Worm (Caenorhabditis elegans): Measurements from ENCODE around the gene kin-26.

Gene kin-26

DNA sequence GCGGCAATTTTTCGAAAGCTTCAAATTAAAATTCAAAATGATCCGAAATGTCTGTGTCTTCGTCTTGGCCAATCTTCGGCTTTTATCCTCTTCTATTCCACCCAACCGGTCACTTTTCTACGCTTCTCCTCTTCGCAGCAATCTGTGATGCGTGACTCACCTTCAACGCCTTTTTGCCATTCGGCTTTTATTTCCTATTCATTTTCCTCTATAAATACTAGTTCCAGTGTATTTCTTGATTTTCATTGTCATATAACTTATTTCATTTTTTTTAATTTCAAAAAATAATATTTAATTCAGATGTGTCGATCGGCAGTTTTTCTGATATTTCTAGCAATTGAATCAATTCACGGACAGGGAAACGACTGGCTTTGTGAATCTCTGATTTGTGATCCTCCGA is 42.4 kb upstream of the kin-26 start, which contains the start of gene C49H3.16:
Gene C49H3.16, plus strand, starts transcription at position 301 of the 400 bp plus-strand sequence.
- TF ChIP-seq sma-3 (GFP tag; optimal IDR thresholded peaks at IDR 0.05), result no peak
- TF ChIP-seq sem-4 (tag; optimal IDR thresholded peaks at IDR 0.05), result no peak
- TF ChIP-seq skn-1 (tag; optimal IDR thresholded peaks at IDR 0.05), result no peak
- TF ChIP-seq elt-1 (tag; optimal IDR thresholded peaks at IDR 0.05), result no peak
- no peak for TF ChIP-seq lsy-2 (tag; optimal IDR thresholded peaks at IDR 0.05)
- TF ChIP-seq nhr-11 (tag; optimal IDR thresholded peaks at IDR 0.05), result no peak
- TF ChIP-seq lin-13 (GFP tag; optimal IDR thresholded peaks at IDR 0.05), result no peak
- no peak for TF ChIP-seq mab-5 (tag; optimal IDR thresholded peaks at IDR 0.05)
- TF ChIP-seq mdl-1 (tag; optimal IDR thresholded peaks at IDR 0.05), result no peak
- TF ChIP-seq peb-1 (tag; optimal IDR thresholded peaks at IDR 0.05), result no peak
- TF ChIP-seq nhr-23 (tag; optimal IDR thresholded peaks at IDR 0.05), result no peak
- TF ChIP-seq gmeb-1 (tag; optimal IDR thresholded peaks at IDR 0.05), result no peak
- no peak for TF ChIP-seq nhr-129 (tag; optimal IDR thresholded peaks at IDR 0.05)
- no peak for TF ChIP-seq zag-1 (tag; optimal IDR thresholded peaks at IDR 0.05)

ce11 chrIV:7917881-7918280 is 40.2 kb upstream of the kin-26 start:
- TF ChIP-seq lin-39 (tag; optimal IDR thresholded peaks at IDR 0.05) (no peak), nhr-11 (tag; optimal IDR thresholded peaks at IDR 0.05) (no peak), elt-3 (tag; optimal IDR thresholded peaks at IDR 0.05) (no peak), unc-39 (tag; optimal IDR thresholded peaks at IDR 0.05) (no peak), blmp-1 (tag; optimal IDR thresholded peaks at IDR 0.05; ENCODE audit: insufficient read depth) (no peak), R02D3.7 (tag; optimal IDR thresholded peaks at IDR 0.05) (no peak), crh-2 (tag; optimal IDR thresholded peaks at IDR 0.05) (no peak), Y55F3AM.14 (GFP tag; optimal IDR thresholded peaks at IDR 0.05) (no peak), C34F6.9 (tag; optimal IDR thresholded peaks at IDR 0.05) (no peak), mdl-1 (tag; optimal IDR thresholded peaks at IDR 0.05) (no peak), unc-62 (GFP tag; optimal IDR thresholded peaks at IDR 0.05) (no peak), egl-27 (tag; optimal IDR thresholded peaks at IDR 0.05) (no peak), skn-1 (tag; optimal IDR thresholded peaks at IDR 0.05) (no peak), nhr-25 (tag; optimal IDR thresholded peaks at IDR 0.05) (no peak), nhr-23 (tag; optimal IDR thresholded peaks at IDR 0.05) (no peak), elt-1 (tag; optimal IDR thresholded peaks at IDR 0.05) (no peak), fos-1 (tag; optimal IDR thresholded peaks at IDR 0.05) (no peak), dmd-4 (tag; optimal IDR thresholded peaks at IDR 0.05) (no peak), ama-1 (optimal IDR thresholded peaks at IDR 0.05) (no peak)

- TF ChIP-seq unc-62 (GFP tag; optimal IDR thresholded peaks at IDR 0.05) (no peak), ceh-16 (tag; optimal IDR thresholded peaks at IDR 0.05) (no peak), lin-13 (GFP tag; optimal IDR thresholded peaks at IDR 0.05) (no peak), Y55F3AM.14 (GFP tag; optimal IDR thresholded peaks at IDR 0.05) (no peak), peb-1 (tag; optimal IDR thresholded peaks at IDR 0.05) (no peak), fos-1 (tag; optimal IDR thresholded peaks at IDR 0.05) (no peak), nhr-12 (tag; optimal IDR thresholded peaks at IDR 0.05) (no peak), nhr-11 (tag; optimal IDR thresholded peaks at IDR 0.05) (no peak), nhr-237 (tag; optimal IDR thresholded peaks at IDR 0.05) (no peak), elt-1 (tag; optimal IDR thresholded peaks at IDR 0.05) (no peak)
Observed at ce11 chrIV:7916907-7917306, 39.2 kb upstream of the kin-26 start.

- TF ChIP-seq sma-9 (GFP tag; optimal IDR thresholded peaks at IDR 0.05), result no peak
- TF ChIP-seq sma-9 (tag; optimal IDR thresholded peaks at IDR 0.05), result no peak
- no peak for TF ChIP-seq aly-2 (tag; optimal IDR thresholded peaks at IDR 0.05)
- no peak for TF ChIP-seq elt-3 (tag; optimal IDR thresholded peaks at IDR 0.05)
- TF ChIP-seq C34F6.9 (tag; optimal IDR thresholded peaks at IDR 0.05), result no peak
- no peak for TF ChIP-seq fos-1 (tag; optimal IDR thresholded peaks at IDR 0.05)
- TF ChIP-seq snpc-4 (tag; optimal IDR thresholded peaks at IDR 0.05), result no peak
- TF ChIP-seq lin-11 (tag; optimal IDR thresholded peaks at IDR 0.05), result no peak
- no peak for TF ChIP-seq dmd-4 (tag; optimal IDR thresholded peaks at IDR 0.05)
- no peak for TF ChIP-seq ztf-11 (tag; optimal IDR thresholded peaks at IDR 0.05)
- no peak for TF ChIP-seq mdl-1 (tag; optimal IDR thresholded peaks at IDR 0.05)
Observed at ce11 chrIV:7914991-7915390, 37.3 kb upstream of the kin-26 start, which contains the start of gene C49H3.4. Gene C49H3.4, plus strand, starts transcription at chrIV:7915291.
